Worm (Caenorhabditis elegans): ENCODE measurements around the gene dot-1.3.
"Not testable (repeated sequence)": the region's sequence is repeated elsewhere in the genome, so short reads cannot be mapped to it uniquely, and the experiment has no call there.

DNA sequence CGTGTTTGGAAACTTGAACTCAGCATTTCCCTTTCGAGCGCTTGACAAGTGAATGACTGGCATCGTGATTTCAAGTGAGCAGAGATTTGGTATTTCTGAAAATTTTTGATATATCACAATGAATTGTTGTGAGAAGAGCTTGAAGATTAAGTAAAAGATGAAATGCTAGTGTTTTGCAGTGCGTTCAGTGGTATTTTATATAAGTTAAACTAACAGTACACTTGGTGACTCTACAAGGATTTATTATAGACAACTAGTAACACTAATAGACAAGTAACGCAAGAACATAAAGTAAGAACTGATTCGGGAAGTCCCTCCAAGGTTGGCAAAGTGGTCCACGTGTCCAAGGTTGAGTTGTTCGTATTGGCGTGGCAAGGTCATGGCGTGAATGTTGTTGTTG, at the start of gene dot-1.3:
- TF ChIP-seq nhr-76, lin-13, lsy-2 (tag; optimal IDR thresholded peaks at IDR 0.05): not testable (repeated sequence)
